Fruit fly (Drosophila melanogaster) S2 (cell line): Measurements from ENCODE around the gene CG43999.

Experiments used
- CG8478 ChIP-seq: fragments of >200 bp; optimal IDR thresholded peaks from 2 replicates; lab custom pipeline; 2018
- CTCF ChIP-seq, 2 experiments: fragments of >200 bp; optimal IDR thresholded peaks; 2 replicates each; lab custom pipeline; 2018

DNA sequence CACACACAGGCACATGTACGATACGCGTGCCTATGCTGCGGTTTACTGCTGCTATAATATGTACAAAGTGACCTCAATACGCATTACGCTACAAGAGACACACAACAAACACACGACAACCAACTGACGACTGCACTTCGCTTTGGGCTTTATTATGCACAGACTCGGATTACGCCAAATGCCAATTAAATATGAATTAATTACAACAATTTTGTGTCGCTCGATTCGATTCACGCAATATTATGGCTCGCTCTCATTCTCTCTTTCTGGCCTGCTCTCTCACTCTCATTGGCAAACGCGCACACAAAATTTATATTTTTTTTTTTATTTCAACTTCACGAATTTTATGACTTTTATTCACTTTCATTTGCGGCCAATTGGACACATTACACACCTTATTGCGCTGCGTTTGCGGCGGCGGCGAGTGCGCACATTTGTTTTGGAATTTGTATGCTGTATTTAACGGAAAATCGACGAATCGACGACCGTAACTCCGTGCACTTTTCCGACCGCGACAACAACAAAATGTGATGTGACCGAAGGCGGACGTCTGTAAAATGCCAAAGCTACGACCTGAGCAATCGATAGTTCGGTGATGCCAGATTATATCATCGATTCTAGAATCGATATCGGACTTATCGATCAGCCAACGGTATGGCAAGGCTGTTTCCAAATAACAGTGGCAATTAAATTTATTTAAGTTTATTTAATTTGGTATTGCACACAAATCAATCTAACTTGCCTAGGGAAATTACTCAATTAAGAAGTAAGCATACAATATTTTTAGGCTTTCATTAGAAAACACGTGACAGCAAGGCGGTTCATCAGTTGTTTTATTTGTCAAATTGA is 6.1 kb downstream of the CG43999 start, which contains the start of the genes sba and CG31141:
- TF ChIP-seq CG8478 (lab: Kevin White, UChicago), result no peak
- peak; percentile 9 to 50 for TF ChIP-seq CTCF (optimal IDR thresholded peaks at IDR 0.05; lab: Kevin White, UChicago)
